Worm (Caenorhabditis elegans): ENCODE measurements around the gene fut-2.

ce11 chrV:6611058-6611457 lies 35.4 kb upstream of the fut-2 start, which contains the start of gene gon-14:
- TF ChIP-seq lsy-2 (tag; optimal IDR thresholded peaks at IDR 0.05) (no peak), sdz-12 (GFP tag; optimal IDR thresholded peaks at IDR 0.05) (no peak), unc-62 (GFP tag; optimal IDR thresholded peaks at IDR 0.05 in 1 of 2) (no peak), unc-62 (tag; optimal IDR thresholded peaks at IDR 0.05) (no peak), lir-3 (tag; optimal IDR thresholded peaks at IDR 0.05) (no peak), ama-1 (optimal IDR thresholded peaks at IDR 0.05) (no peak)

All from whole organism, L4 larva.